Worm (Caenorhabditis elegans): ENCODE data around the gene nck-1.

DNA sequence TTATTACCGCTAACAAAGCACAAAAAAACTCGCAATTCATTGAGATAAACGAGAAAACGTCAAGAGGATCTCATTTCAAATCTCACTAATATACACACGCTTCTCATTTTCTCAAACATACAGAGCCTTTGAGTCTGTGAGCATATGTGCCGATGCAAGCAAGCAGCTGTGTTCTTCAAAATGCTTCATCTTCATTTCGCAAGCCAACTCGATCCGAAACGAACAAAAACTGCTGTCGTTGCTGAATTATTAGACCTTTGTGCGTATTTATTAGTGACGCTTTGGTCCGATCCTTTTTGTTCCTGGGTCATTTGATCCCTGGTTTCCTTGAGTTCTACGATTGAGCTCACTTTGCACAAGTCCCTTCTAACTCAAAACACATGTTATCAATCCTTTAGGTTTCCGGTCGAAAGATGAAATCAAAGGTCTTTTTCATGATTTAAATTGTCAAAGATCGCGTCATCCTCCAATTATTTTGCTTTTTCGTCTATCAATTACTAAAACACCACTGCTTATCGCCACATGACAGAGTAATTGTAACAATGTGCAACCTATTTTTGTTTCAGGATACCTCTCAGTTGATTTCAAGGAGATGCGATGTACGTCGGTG, 46.2 kb downstream of the nck-1 start, which contains the start of gene R02E4.2:
- no peak for TF ChIP-seq ztf-4 (tag; optimal IDR thresholded peaks at IDR 0.05)
- no peak for TF ChIP-seq unc-62 (GFP tag; optimal IDR thresholded peaks at IDR 0.05)
- TF ChIP-seq lin-39 (tag; optimal IDR thresholded peaks at IDR 0.05): no peak
- no peak for TF ChIP-seq ceh-82 (tag; optimal IDR thresholded peaks at IDR 0.05)
